Worm (Caenorhabditis elegans) whole organism, young adult: ENCODE measurements around the gene Y73B6BL.37.

Source experiments
- B0336.3 ChIP-seq: fragments of 200-800 bp; sonication (Bioruptor generic); IDR thresholded peaks from 2 replicates; pipeline ENCODE4 v1.3.6; 2022; ENCODE audit warnings: missing genetic modification characterization, missing compliant biosample characterization
- ama-1 ChIP-seq, 3 experiments: fragments of 150-350 bp in 1 of 3; sonication (generic microtip) in 2 of 3; optimal IDR thresholded peaks; 2 replicates each; lab custom pipeline; 2014 to 2018; ENCODE audit warnings: missing biosample characterization in 2 of 3, missing genetic modification characterization in 2 of 3, missing genetic modification reagents in 2 of 3
- efl-1 ChIP-seq: fragments of 150-350 bp; optimal IDR thresholded peaks from 2 replicates; lab custom pipeline; 2014; ENCODE audit warnings: missing biosample characterization, missing genetic modification reagents, missing genetic modification characterization
- madf-3 ChIP-seq: fragments of 200-800 bp; sonication (Bioruptor generic); IDR thresholded peaks from 2 replicates; pipeline ENCODE4 v1.3.6; 2022; ENCODE audit warnings: missing genetic modification reagents, missing genetic modification characterization, missing compliant biosample characterization
- nhr-179 ChIP-seq: sonication (generic microtip); optimal IDR thresholded peaks from 2 replicates; lab custom pipeline; 2016; ENCODE audit warnings: mild to moderate bottlenecking, missing genetic modification characterization, missing compliant biosample characterization
- rpc-1 ChIP-seq, 2 experiments: fragments of 150-350 bp in 1 of 2; sonication (generic microtip) in 1 of 2; optimal IDR thresholded peaks; 2 replicates each; lab custom pipeline; 2014 to 2018; ENCODE audit warnings: missing biosample characterization in 1 of 2, missing genetic modification characterization in 1 of 2, missing genetic modification reagents in 1 of 2, missing genotype in 1 of 2
- ztf-18 ChIP-seq: sonication (generic microtip); optimal IDR thresholded peaks from 2 replicates; lab custom pipeline; 2016; ENCODE audit warnings: missing genotype, mild to moderate bottlenecking, missing genetic modification characterization, missing compliant biosample characterization
- ztf-25 ChIP-seq: fragments of 200-800 bp; sonication (Bioruptor generic); IDR thresholded peaks from 2 replicates; pipeline ENCODE4 v1.3.6; 2022; ENCODE audit warnings: missing genetic modification reagents, missing genetic modification characterization, missing compliant biosample characterization

DNA sequence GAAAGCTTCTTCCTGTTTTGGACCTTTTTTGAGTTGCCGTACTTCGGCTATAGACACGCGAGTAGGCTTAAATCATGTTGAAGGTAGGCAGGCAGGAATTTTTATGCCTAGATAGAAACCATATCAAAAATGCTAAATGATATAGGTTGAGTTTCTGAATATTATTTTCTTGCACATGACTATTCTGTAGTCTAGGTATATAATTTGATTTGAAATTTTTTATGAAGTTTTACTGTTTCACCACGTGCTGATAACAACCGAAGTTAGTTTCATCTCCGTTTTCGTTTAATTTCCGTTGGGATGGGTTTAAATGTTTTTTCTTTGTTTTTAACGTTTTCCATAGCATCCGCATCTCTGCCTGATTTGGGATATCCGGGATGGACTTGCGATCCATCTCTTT, at the start of gene Y73B6BL.37:
- TF ChIP-seq B0336.3 (GFP tag; lab: Robert Waterston, UW) (no peak), efl-1 (no peak), ama-1 (optimal IDR thresholded peaks at IDR 0.05; lab: Kevin White, UChicago) (no peak), ama-1 (GFP tag; optimal IDR thresholded peaks at IDR 0.05; lab: Kevin White, UChicago) (no peak), ztf-18 (no peak), ztf-25 (GFP tag; lab: Robert Waterston, UW) (no peak), madf-3 (GFP tag; lab: Robert Waterston, UW) (no peak), rpc-1 (optimal IDR thresholded peaks at IDR 0.05; lab: Kevin White, UChicago) (no peak), rpc-1 (tag; optimal IDR thresholded peaks at IDR 0.05; lab: Kevin White, UChicago) (no peak), nhr-179 (no peak)
